Worm (Caenorhabditis elegans): ENCODE results near the gene W06G6.9.

- TF ChIP-seq skn-1 (tag; optimal IDR thresholded peaks at IDR 0.05): no peak
- TF ChIP-seq elt-1 (tag; optimal IDR thresholded peaks at IDR 0.05): no peak
- no peak for TF ChIP-seq nhr-11 (tag; optimal IDR thresholded peaks at IDR 0.05)
- TF ChIP-seq snpc-4 (tag; optimal IDR thresholded peaks at IDR 0.05): no peak
- no peak for TF ChIP-seq ceh-82 (tag; optimal IDR thresholded peaks at IDR 0.05)
- no peak for TF ChIP-seq nhr-23 (tag; optimal IDR thresholded peaks at IDR 0.05)
- no peak for TF ChIP-seq lin-13 (GFP tag; optimal IDR thresholded peaks at IDR 0.05)
- no peak for TF ChIP-seq mbf-1 (tag; optimal IDR thresholded peaks at IDR 0.05)
- TF ChIP-seq nhr-25 (tag; optimal IDR thresholded peaks at IDR 0.05): no peak
- no peak for TF ChIP-seq unc-55 (GFP tag; optimal IDR thresholded peaks at IDR 0.05)
- no peak for TF ChIP-seq unc-62 (GFP tag; optimal IDR thresholded peaks at IDR 0.05)
- TF ChIP-seq sma-3 (GFP tag; optimal IDR thresholded peaks at IDR 0.05): no peak
- no peak for TF ChIP-seq dmd-4 (tag; optimal IDR thresholded peaks at IDR 0.05)
Observed at ce11 chrV:16671190-16671589, 24.9 kb upstream of the W06G6.9 start, which contains the start of gene str-61.

Measured in whole organism, L2 larva.